Worm (Caenorhabditis elegans) whole organism, L1 larva: ENCODE measurements around the gene srb-17.

Experiments used
- egl-13 ChIP-seq: sonication (generic microtip); optimal IDR thresholded peaks from 2 replicates; lab custom pipeline; 2016; ENCODE audit warnings: missing genotype, missing genetic modification reagents, missing genetic modification characterization, missing compliant biosample characterization
- fkh-10 ChIP-seq: sonication (generic microtip); optimal IDR thresholded peaks from 2 replicates; lab custom pipeline; 2017; ENCODE audit warnings: missing biosample characterization, missing genetic modification reagents, missing genetic modification characterization
- grh-1 ChIP-seq: fragments of 200-800 bp; sonication (Bioruptor generic); IDR thresholded peaks from 2 replicates; pipeline ENCODE4 v1.3.6; 2022; ENCODE audit warnings: missing genetic modification reagents, missing genetic modification characterization, missing compliant biosample characterization
- lin-39 ChIP-seq: fragments of 150-350 bp; optimal IDR thresholded peaks from 2 replicates; lab custom pipeline; 2014; ENCODE audit warnings: missing biosample characterization, missing genetic modification reagents, missing genetic modification characterization
- nhr-237 ChIP-seq: fragments of 150-350 bp; optimal IDR thresholded peaks from 2 replicates; lab custom pipeline; 2014; ENCODE audit warnings: missing biosample characterization, missing genetic modification characterization
- nhr-47 ChIP-seq: sonication (generic microtip); optimal IDR thresholded peaks from 2 replicates; lab custom pipeline; 2016; ENCODE audit warnings: mild to moderate bottlenecking, missing genetic modification characterization, moderate library complexity, missing compliant biosample characterization
- nhr-77 ChIP-seq: fragments of 150-350 bp; optimal IDR thresholded peaks from 2 replicates; lab custom pipeline; 2014; ENCODE audit warnings: missing biosample characterization, missing genetic modification characterization
- pax-3 ChIP-seq: fragments of 200-800 bp; sonication (Bioruptor generic); optimal IDR thresholded peaks from 2 replicates; lab custom pipeline; 2018; ENCODE audit warnings: mild to moderate bottlenecking, missing genetic modification characterization, moderate library complexity, missing compliant biosample characterization
- snpc-4 ChIP-seq: fragments of 150-350 bp; optimal IDR thresholded peaks from 2 replicates; lab custom pipeline; 2014; ENCODE audit warnings: missing biosample characterization, missing genetic modification characterization
- sox-4 ChIP-seq: sonication (generic microtip); optimal IDR thresholded peaks from 2 replicates; lab custom pipeline; 2016; ENCODE audit warnings: missing genetic modification characterization, missing compliant biosample characterization
- zip-4 ChIP-seq: fragments of 200-800 bp; sonication (Bioruptor generic); optimal IDR thresholded peaks from 2 replicates; lab custom pipeline; 2018; ENCODE audit warnings: mild to moderate bottlenecking, missing genetic modification characterization, moderate library complexity, missing compliant biosample characterization
- ztf-11 ChIP-seq, 2 experiments: sonication (generic microtip); optimal IDR thresholded peaks; 2 replicates each; lab custom pipeline; 2016 to 2017; ENCODE audit warnings: missing genetic modification characterization in 2 of 2, missing biosample characterization in 1 of 2, missing compliant biosample characterization in 1 of 2

DNA sequence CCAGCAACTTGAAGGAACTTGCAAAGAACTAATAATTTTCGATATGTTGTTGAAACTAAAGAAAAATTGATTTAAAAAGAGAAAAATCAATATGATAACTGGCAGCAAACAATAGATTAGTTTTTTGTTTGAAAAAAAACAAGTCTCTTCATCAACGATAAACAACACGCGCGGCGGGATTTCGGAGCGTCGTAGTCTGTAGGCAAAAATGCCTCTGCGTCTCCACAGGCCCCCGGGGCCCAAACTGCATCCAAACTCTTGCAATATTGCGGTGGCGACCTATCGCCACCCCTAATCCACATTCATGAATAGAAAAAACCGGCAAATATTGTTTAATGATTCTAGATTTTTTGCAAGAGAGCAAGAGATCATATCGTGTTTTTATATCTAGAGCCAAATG lies 31.9 kb downstream of the srb-17 start:
- TF ChIP-seq sox-4 = no peak
- no peak for TF ChIP-seq snpc-4 (tag; lab: Kevin White, UChicago)
- no peak for TF ChIP-seq nhr-237 (tag; lab: Kevin White, UChicago)
- TF ChIP-seq egl-13 (tag; lab: Kevin White, UChicago) = no peak
- peak; percentile 25 for TF ChIP-seq fkh-10
- no peak for TF ChIP-seq pax-3
- no peak for TF ChIP-seq lin-39 (tag; lab: Kevin White, UChicago)
- no peak for TF ChIP-seq nhr-77 (tag; lab: Kevin White, UChicago)
- no peak for TF ChIP-seq nhr-47 (tag; lab: Kevin White, UChicago)
- peak in 1 of 2 experiments; percentile 24 for TF ChIP-seq ztf-11 (tag; optimal IDR thresholded peaks at IDR 0.05; lab: Kevin White, UChicago)
- TF ChIP-seq grh-1 = no peak
- TF ChIP-seq zip-4 (GFP tag; lab: Kevin White, UChicago) = no peak
